Worm (Caenorhabditis elegans) whole organism, L1 larva: ENCODE data around the gene F58B3.4.

ENCODE experiments used
- C04F5.9 ChIP-seq: sonication (generic microtip); optimal IDR thresholded peaks from 2 replicates; lab custom pipeline; 2016; ENCODE audit warnings: missing genetic modification characterization, missing compliant biosample characterization
- C16A3.4 ChIP-seq: fragments of 150-350 bp; optimal IDR thresholded peaks from 2 replicates; lab custom pipeline; 2014; ENCODE audit warnings: missing biosample characterization, missing genetic modification characterization
- F16B12.6 ChIP-seq: fragments of 150-350 bp; optimal IDR thresholded peaks from 2 replicates; lab custom pipeline; 2014; ENCODE audit warnings: missing biosample characterization, missing genetic modification characterization
- aha-1 ChIP-seq: fragments of 150-350 bp; optimal IDR thresholded peaks from 2 replicates; lab custom pipeline; 2014; ENCODE audit warnings: missing biosample characterization, missing genetic modification characterization
- alr-1 ChIP-seq: fragments of 200-800 bp; sonication (Bioruptor generic); optimal IDR thresholded peaks from 2 replicates; lab custom pipeline; 2018; ENCODE audit warnings: borderline replicate concordance, mild to moderate bottlenecking, missing genetic modification characterization, missing compliant biosample characterization
- aly-2 ChIP-seq: fragments of 150-350 bp; optimal IDR thresholded peaks from 2 replicates; lab custom pipeline; 2014; ENCODE audit warnings: missing biosample characterization, missing genetic modification characterization
- ama-1 ChIP-seq: fragments of 150-350 bp; optimal IDR thresholded peaks from 2 replicates; lab custom pipeline; 2014
- blmp-1 ChIP-seq: fragments of 150-350 bp; optimal IDR thresholded peaks from 2 replicates; lab custom pipeline; 2014; ENCODE audit warnings: missing biosample characterization, missing genetic modification characterization
- ceh-63 ChIP-seq: fragments of 200-800 bp; sonication (Bioruptor generic); optimal IDR thresholded peaks from 2 replicates; lab custom pipeline; 2018; ENCODE audit warnings: mild to moderate bottlenecking, missing genetic modification characterization, missing compliant biosample characterization
- ceh-8 ChIP-seq: fragments of 200-800 bp; sonication (Bioruptor generic); optimal IDR thresholded peaks from 2 replicates; lab custom pipeline; 2018; ENCODE audit warnings: mild to moderate bottlenecking, missing genetic modification characterization, moderate library complexity, missing compliant biosample characterization
- ceh-90 ChIP-seq: sonication (generic microtip); optimal IDR thresholded peaks from 2 replicates; lab custom pipeline; 2016; ENCODE audit warnings: missing genetic modification characterization, missing compliant biosample characterization
- dpl-1 ChIP-seq, 3 experiments: fragments of 150-350 bp in 2 of 3; sonication (generic microtip) in 1 of 3; optimal IDR thresholded peaks; 2 replicates each; lab custom pipeline; 2014 to 2017; ENCODE audit warnings: missing biosample characterization in 3 of 3, missing genetic modification characterization in 3 of 3, missing genetic modification reagents in 3 of 3
- efl-1 ChIP-seq, 4 experiments: fragments of 150-350 bp; optimal IDR thresholded peaks in 3 of 4; peaks in 1 of 4; 1 replicate in 1 of 4; 2 replicates in 3 of 4; lab custom pipeline; 2014; ENCODE audit warnings: missing biosample characterization in 2 of 4, missing genetic modification characterization in 2 of 4, missing genetic modification reagents in 2 of 4
- efl-3 ChIP-seq: fragments of 200-800 bp; sonication (Bioruptor generic); optimal IDR thresholded peaks from 2 replicates; lab custom pipeline; 2018; ENCODE audit warnings: mild to moderate bottlenecking, missing genetic modification characterization, missing compliant biosample characterization
- egl-27 ChIP-seq, 2 experiments: fragments of 150-350 bp in 1 of 2; sonication (generic microtip); optimal IDR thresholded peaks; 3 replicates each; lab custom pipeline; 2017 to 2018; ENCODE audit warnings: missing biosample characterization in 2 of 2, missing genetic modification characterization in 2 of 2, missing genetic modification reagents in 2 of 2
- elt-2 ChIP-seq: sonication (generic microtip); optimal IDR thresholded peaks from 2 replicates; lab custom pipeline; 2016; ENCODE audit warnings: missing genetic modification characterization, mild to moderate bottlenecking, inconsistent platforms, missing compliant biosample characterization, missing genetic modification reagents
- elt-3 ChIP-seq, 6 experiments: fragments of 150-350 bp in 1 of 6; sonication (generic microtip); optimal IDR thresholded peaks; 2 replicates each; lab custom pipeline; 2017 to 2018; ENCODE audit warnings: missing biosample characterization in 6 of 6, missing genetic modification characterization in 6 of 6, inconsistent platforms in 1 of 6
- fkh-4 ChIP-seq: sonication (generic microtip); optimal IDR thresholded peaks from 2 replicates; lab custom pipeline; 2016; ENCODE audit warnings: missing compliant biosample characterization, missing genetic modification characterization, borderline replicate concordance
- fkh-8 ChIP-seq: sonication (generic microtip); optimal IDR thresholded peaks from 2 replicates; lab custom pipeline; 2016; ENCODE audit warnings: mild to moderate bottlenecking, missing genetic modification characterization, missing compliant biosample characterization
- fos-1 ChIP-seq: fragments of 150-350 bp; optimal IDR thresholded peaks from 2 replicates; lab custom pipeline; 2014; ENCODE audit warnings: missing biosample characterization, missing genetic modification characterization
- hlh-17 ChIP-seq: fragments of 200-800 bp; sonication (Bioruptor generic); optimal IDR thresholded peaks from 2 replicates; lab custom pipeline; 2018; ENCODE audit warnings: missing genetic modification characterization, mild to moderate bottlenecking, missing compliant biosample characterization, moderate library complexity, borderline replicate concordance
- hpl-2 ChIP-seq: fragments of 150-350 bp; optimal IDR thresholded peaks from 2 replicates; lab custom pipeline; 2014; ENCODE audit warnings: missing biosample characterization, missing genetic modification reagents, missing genetic modification characterization
- irx-1 ChIP-seq: sonication (generic microtip); optimal IDR thresholded peaks from 2 replicates; lab custom pipeline; 2016; ENCODE audit warnings: missing genetic modification characterization, missing compliant biosample characterization
- isw-1 ChIP-seq: fragments of 200-800 bp; sonication (Bioruptor generic); IDR thresholded peaks from 2 replicates; pipeline ENCODE4 v1.3.6; 2022; ENCODE audit warnings: missing genetic modification characterization, missing compliant biosample characterization
- lin-13 ChIP-seq: fragments of 150-350 bp; optimal IDR thresholded peaks from 2 replicates; lab custom pipeline; 2014; ENCODE audit warnings: missing biosample characterization, missing genetic modification reagents, missing genetic modification characterization
- lin-14 ChIP-seq: fragments of 200-800 bp; sonication (Bioruptor generic); optimal IDR thresholded peaks from 2 replicates; lab custom pipeline; 2018; ENCODE audit warnings: mild to moderate bottlenecking, missing genetic modification characterization, moderate library complexity, missing compliant biosample characterization
- lin-35 ChIP-seq, 2 experiments: fragments of 150-350 bp; optimal IDR thresholded peaks; 2 replicates each; lab custom pipeline; 2014; ENCODE audit warnings: missing biosample characterization in 2 of 2, missing genetic modification characterization in 2 of 2, missing genetic modification reagents in 2 of 2
- lir-3 ChIP-seq: sonication (generic microtip); optimal IDR thresholded peaks from 2 replicates; lab custom pipeline; 2016; ENCODE audit warnings: mild to moderate bottlenecking, missing genetic modification characterization, moderate library complexity, missing compliant biosample characterization; ENCODE audit not compliant: poor library complexity
- lsy-2 ChIP-seq, 2 experiments: fragments of 150-350 bp; optimal IDR thresholded peaks; 2 replicates each; lab custom pipeline; 2014; ENCODE audit warnings: missing biosample characterization in 2 of 2, missing genetic modification characterization in 2 of 2
- mab-9 ChIP-seq: fragments of 200-800 bp; sonication (Bioruptor generic); IDR thresholded peaks from 2 replicates; pipeline ENCODE4 v1.3.6; 2022; ENCODE audit warnings: missing genetic modification reagents, missing genetic modification characterization, missing compliant biosample characterization
- mef-2 ChIP-seq: fragments of 150-350 bp; optimal IDR thresholded peaks from 2 replicates; lab custom pipeline; 2014; ENCODE audit warnings: missing biosample characterization, missing genetic modification characterization
- mep-1 ChIP-seq: fragments of 150-350 bp; optimal IDR thresholded peaks from 2 replicates; lab custom pipeline; 2014; ENCODE audit warnings: missing biosample characterization, missing genetic modification characterization
- nhr-19 ChIP-seq: fragments of 200-800 bp; sonication (Bioruptor generic); conservative IDR thresholded peaks from 2 replicates; pipeline ENCODE4 v1.3.6; 2022; ENCODE audit warnings: missing genetic modification characterization, missing compliant biosample characterization
- nhr-28 ChIP-seq: fragments of 150-350 bp; optimal IDR thresholded peaks from 2 replicates; lab custom pipeline; 2014; ENCODE audit warnings: missing biosample characterization, missing genetic modification characterization
- nhr-76 ChIP-seq: sonication (generic microtip); optimal IDR thresholded peaks from 2 replicates; lab custom pipeline; 2017; ENCODE audit warnings: missing biosample characterization, missing genetic modification characterization
- nhr-84 ChIP-seq: sonication (generic microtip); optimal IDR thresholded peaks from 2 replicates; lab custom pipeline; 2017; ENCODE audit warnings: missing biosample characterization, missing genetic modification characterization
- nhr-90 ChIP-seq: sonication (generic microtip); optimal IDR thresholded peaks from 2 replicates; lab custom pipeline; 2016; ENCODE audit warnings: mild to moderate bottlenecking, missing genetic modification characterization, missing compliant biosample characterization; ENCODE audit not compliant: poor library complexity
- pqm-1 ChIP-seq: sonication (generic microtip); optimal IDR thresholded peaks from 3 replicates; lab custom pipeline; 2017; ENCODE audit warnings: missing biosample characterization, missing genetic modification characterization
- skn-1 ChIP-seq: fragments of 150-350 bp; optimal IDR thresholded peaks from 2 replicates; lab custom pipeline; 2014; ENCODE audit warnings: missing biosample characterization, missing genetic modification characterization
- snpc-4 ChIP-seq: fragments of 150-350 bp; optimal IDR thresholded peaks from 2 replicates; lab custom pipeline; 2014; ENCODE audit warnings: missing biosample characterization, missing genetic modification characterization
- snu-23 ChIP-seq: sonication (generic microtip); optimal IDR thresholded peaks from 2 replicates; lab custom pipeline; 2016; ENCODE audit warnings: missing genetic modification characterization, missing compliant biosample characterization
- sox-4 ChIP-seq: sonication (generic microtip); optimal IDR thresholded peaks from 2 replicates; lab custom pipeline; 2016; ENCODE audit warnings: missing genetic modification characterization, missing compliant biosample characterization
- sptf-1 ChIP-seq: fragments of 150-350 bp; optimal IDR thresholded peaks from 2 replicates; lab custom pipeline; 2014; ENCODE audit warnings: missing biosample characterization, missing genetic modification characterization
- tbx-2 ChIP-seq: sonication (generic microtip); optimal IDR thresholded peaks from 2 replicates; lab custom pipeline; 2016; ENCODE audit warnings: missing genetic modification characterization, missing compliant biosample characterization
- tlp-1 ChIP-seq: fragments of 150-350 bp; optimal IDR thresholded peaks from 2 replicates; lab custom pipeline; 2014; ENCODE audit warnings: missing biosample characterization, missing genetic modification characterization
- unc-98 ChIP-seq: fragments of 200-800 bp; sonication (Bioruptor generic); IDR thresholded peaks from 2 replicates; pipeline ENCODE4 v1.3.6; 2022; ENCODE audit warnings: missing genetic modification characterization, missing compliant biosample characterization
- zip-4 ChIP-seq: fragments of 200-800 bp; sonication (Bioruptor generic); optimal IDR thresholded peaks from 2 replicates; lab custom pipeline; 2018; ENCODE audit warnings: mild to moderate bottlenecking, missing genetic modification characterization, moderate library complexity, missing compliant biosample characterization
- ztf-11 ChIP-seq, 2 experiments: sonication (generic microtip); optimal IDR thresholded peaks; 2 replicates each; lab custom pipeline; 2016 to 2017; ENCODE audit warnings: missing genetic modification characterization in 2 of 2, missing biosample characterization in 1 of 2, missing compliant biosample characterization in 1 of 2
- ztf-4 ChIP-seq: fragments of 150-350 bp; optimal IDR thresholded peaks from 2 replicates; lab custom pipeline; 2014; ENCODE audit warnings: missing biosample characterization, missing genetic modification characterization

F58B3.4 gene

DNA sequence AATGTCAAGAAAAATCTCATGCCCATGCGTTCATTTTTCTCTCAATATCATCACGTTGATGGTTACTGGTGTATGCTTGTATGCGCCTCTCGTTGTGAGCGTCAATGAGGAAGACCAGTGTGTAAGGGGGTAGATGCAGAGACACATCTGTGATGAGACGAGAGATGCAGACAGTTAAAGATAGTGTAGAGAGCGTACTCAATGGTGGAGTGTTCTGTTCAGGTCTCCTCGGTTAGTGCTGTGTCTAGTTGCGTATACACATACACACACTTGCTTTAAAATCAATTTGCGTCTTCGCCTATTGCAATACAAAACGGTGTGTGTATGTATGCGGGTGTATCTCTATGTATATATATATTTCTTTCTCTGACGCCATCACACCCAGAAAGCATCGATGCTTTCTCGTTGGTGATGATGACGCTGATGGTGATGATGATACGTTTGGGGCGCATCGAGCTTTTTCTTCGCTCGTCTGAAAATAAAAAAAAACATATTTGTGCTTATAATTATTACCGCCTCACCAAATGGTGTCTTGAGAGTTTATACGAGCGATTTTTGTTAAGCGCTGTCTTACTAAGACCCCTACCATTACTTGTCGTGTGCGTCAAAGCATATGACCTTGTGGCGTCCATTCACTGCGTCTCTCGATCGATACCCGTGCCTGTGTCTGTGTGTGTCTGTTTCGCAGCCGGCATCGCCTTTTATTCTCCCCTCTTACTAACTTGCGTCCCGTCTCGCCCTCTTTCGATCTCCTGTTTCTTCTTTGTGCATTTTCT is 38.0 kb downstream of the F58B3.4 start, which contains the start of gene F40F11.3 (continued):
- TF ChIP-seq hlh-17 (no peak), snpc-4 (tag; lab: Kevin White, UChicago) (peak; percentile 56), nhr-19 (GFP tag; lab: Robert Waterston, UW) (peak; percentile 83), F16B12.6 (no peak), mep-1 (tag; lab: Kevin White, UChicago) (peak; percentile 86), lin-14 (GFP tag; lab: Kevin White, UChicago) (peak; percentile 97), irx-1 (tag; lab: Kevin White, UChicago) (peak; percentile 34), skn-1 (tag; lab: Kevin White, UChicago) (peak; percentile 67), lin-35 (GFP tag; optimal IDR thresholded peaks at IDR 0.05; lab: Kevin White, UChicago) (peak; percentile 77 to 84), ceh-8 (GFP tag; lab: Kevin White, UChicago) (peak; percentile 80), mef-2 (tag; lab: Kevin White, UChicago) (peak; percentile 6), zip-4 (GFP tag; lab: Kevin White, UChicago) (peak; percentile 33), ceh-63 (GFP tag; lab: Kevin White, UChicago) (no peak), blmp-1 (peak; percentile 62), alr-1 (tag; lab: Kevin White, UChicago) (no peak), ama-1 (lab: Kevin White, UChicago) (peak; percentile 83), unc-98 (GFP tag; lab: Robert Waterston, UW) (no peak), mab-9 (0 out of 2 replicates have a peak, but pooled peaks have one; percentile 30), dpl-1 (GFP tag; optimal IDR thresholded peaks at IDR 0.05; lab: Kevin White, UChicago) (peak; percentile 51 to 60 (median 57)), fkh-4 (peak; percentile 50), nhr-28 (no peak), aly-2 (tag; lab: Kevin White, UChicago) (peak; percentile 56), elt-2 (tag; lab: Kevin White, UChicago) (peak; percentile 49), snu-23 (GFP tag; lab: Kevin White, UChicago) (peak; percentile 96), elt-3 (tag; optimal IDR thresholded peaks at IDR 0.05; lab: Kevin White, UChicago) (peak in 3 of 6 experiments; percentile 44 to 81 (median 79)), lsy-2 (tag; optimal IDR thresholded peaks at IDR 0.05; lab: Kevin White, UChicago) (peak; percentile 84 to 90), efl-1 (optimal IDR thresholded peaks at IDR 0.05; lab: Kevin White, UChicago) (peak; percentile 83 to 93), efl-1 (GFP tag; optimal IDR thresholded peaks at IDR 0.05 in 1 of 2; lab: Kevin White, UChicago) (peak; percentile 45 to 97), fos-1 (tag; lab: Kevin White, UChicago) (peak; percentile 86), egl-27 (tag; optimal IDR thresholded peaks at IDR 0.05; lab: Kevin White, UChicago) (peak in 1 of 2 experiments; percentile 75), pqm-1 (tag; lab: Kevin White, UChicago) (peak; percentile 33), ztf-11 (tag; optimal IDR thresholded peaks at IDR 0.05; lab: Kevin White, UChicago) (peak in 1 of 2 experiments; percentile 67), ztf-4 (tag; lab: Kevin White, UChicago) (peak; percentile 96)
- TF ChIP-seq, all 84 proteins: peak for 61

DNA sequence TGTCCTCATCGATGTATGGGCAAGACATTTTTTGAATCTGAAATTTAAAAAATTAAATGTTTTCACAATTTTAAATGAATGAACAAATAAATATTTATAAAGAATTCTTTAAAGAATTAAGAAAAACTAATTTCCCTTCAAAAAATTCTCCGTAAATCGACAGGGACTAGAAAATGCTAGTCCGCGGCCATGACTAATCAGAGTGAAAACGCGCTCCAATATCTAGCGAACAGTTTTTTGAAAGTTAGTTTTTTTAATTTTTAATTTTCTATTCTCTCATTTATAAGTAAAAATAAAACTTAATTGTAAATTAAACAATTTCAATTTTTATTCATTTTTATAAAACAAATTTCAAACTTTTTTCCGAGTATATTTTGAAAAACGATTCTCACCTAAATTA is 38.8 kb downstream of the F58B3.4 start:
- TF ChIP-seq tbx-2 (tag; lab: Kevin White, UChicago), result peak; percentile 31
- no peak for TF ChIP-seq nhr-84 (tag; lab: Kevin White, UChicago)
- peak; percentile 24 for TF ChIP-seq sox-4
- peak; percentile 70 for TF ChIP-seq nhr-90 (tag; lab: Kevin White, UChicago)
- TF ChIP-seq sptf-1 (tag; lab: Kevin White, UChicago), result no peak
- peak; percentile 38 for TF ChIP-seq C16A3.4 (tag; lab: Kevin White, UChicago)
- TF ChIP-seq nhr-76 (tag; lab: Kevin White, UChicago), result no peak
- TF ChIP-seq C04F5.9, result peak; percentile 44
- no peak for TF ChIP-seq pqm-1 (tag; lab: Kevin White, UChicago)
- peak; percentile 89 for TF ChIP-seq ceh-90
- no peak for TF ChIP-seq hpl-2 (GFP tag; lab: Kevin White, UChicago)
- TF ChIP-seq efl-1 (optimal IDR thresholded peaks at IDR 0.05; lab: Kevin White, UChicago), result peak; percentile 19 to 43
- peak; percentile 46 to 83 for TF ChIP-seq efl-1 (GFP tag; optimal IDR thresholded peaks at IDR 0.05 in 1 of 2; lab: Kevin White, UChicago)
- no peak for TF ChIP-seq fkh-8 (tag; lab: Kevin White, UChicago)
- no peak for TF ChIP-seq lin-13
- peak; percentile 31; the same call in 1 of the 2 replicates for TF ChIP-seq isw-1 (GFP tag; lab: Robert Waterston, UW)
- TF ChIP-seq efl-3 (GFP tag; lab: Kevin White, UChicago), result no peak
- TF ChIP-seq tlp-1 (tag; lab: Kevin White, UChicago), result no peak
- TF ChIP-seq snu-23 (GFP tag; lab: Kevin White, UChicago), result peak; percentile 15
- peak; percentile 20 for TF ChIP-seq snpc-4 (tag; lab: Kevin White, UChicago)
- no peak for TF ChIP-seq aha-1 (tag; lab: Kevin White, UChicago)
- TF ChIP-seq blmp-1, result peak; percentile 32
- peak; percentile 70 for TF ChIP-seq mep-1 (tag; lab: Kevin White, UChicago)
- TF ChIP-seq irx-1 (tag; lab: Kevin White, UChicago), result peak; percentile 75
- peak; percentile 83 for TF ChIP-seq lir-3 (tag; lab: Kevin White, UChicago)
